Fruit fly (Drosophila melanogaster) whole organism, embryonic: ENCODE results near the gene wapl.

ENCODE experiments used
- B-H1 ChIP-seq: fragments of 200-800 bp; sonication (Bioruptor generic); IDR thresholded peaks from 3 replicates; pipeline ENCODE4 v1.3.6; 2022; ENCODE audit warnings: missing biosample characterization, missing genetic modification characterization
- Bdp1 ChIP-seq: fragments of 200-800 bp; sonication (Bioruptor generic); optimal IDR thresholded peaks from 3 replicates; lab custom pipeline; 2016; ENCODE audit warnings: missing biosample characterization, missing genetic modification characterization
- BtbVII ChIP-seq: fragments of 200-800 bp; sonication (Bioruptor generic); optimal IDR thresholded peaks from 3 replicates; lab custom pipeline; 2017; ENCODE audit warnings: missing biosample characterization, mild to moderate bottlenecking, missing genetic modification characterization
- CG10209 ChIP-seq: fragments of 200-800 bp; sonication (Bioruptor generic); optimal IDR thresholded peaks from 3 replicates; lab custom pipeline; 2017; ENCODE audit warnings: missing biosample characterization, mild to moderate bottlenecking, missing genetic modification characterization, missing genetic modification reagents
- CG11247 ChIP-seq: fragments of 200-800 bp; sonication (Bioruptor generic); IDR thresholded peaks from 2 replicates; pipeline ENCODE4 v1.3.6; 2022; ENCODE audit warnings: missing biosample characterization, missing genetic modification characterization
- CG13775 ChIP-seq: fragments of 200-800 bp; sonication (Bioruptor generic); optimal IDR thresholded peaks from 3 replicates; lab custom pipeline; 2017; ENCODE audit warnings: missing biosample characterization, mild to moderate bottlenecking, missing genetic modification characterization
- CG13894 ChIP-seq: fragments of 200-800 bp; sonication (Bioruptor generic); optimal IDR thresholded peaks from 3 replicates; lab custom pipeline; 2018; ENCODE audit warnings: missing biosample characterization, mild to moderate bottlenecking, missing genetic modification characterization, moderate library complexity
- CG14014 ChIP-seq: fragments of 200-800 bp; sonication (Bioruptor generic); IDR thresholded peaks from 2 replicates; pipeline ENCODE4 v1.3.6; 2022; ENCODE audit warnings: missing biosample characterization, missing genetic modification characterization
- CG14050 ChIP-seq: fragments of 200-800 bp; sonication (Bioruptor generic); IDR thresholded peaks from 3 replicates; pipeline ENCODE4 v1.3.6; 2022; ENCODE audit warnings: missing biosample characterization, missing genetic modification characterization
- CG16779 ChIP-seq: fragments of 200-800 bp; sonication (Bioruptor generic); IDR thresholded peaks from 2 replicates; pipeline ENCODE4 v1.3.6; 2022; ENCODE audit warnings: missing biosample characterization, missing genetic modification characterization
- CG16863 ChIP-seq: fragments of 200-800 bp; sonication (Bioruptor generic); optimal IDR thresholded peaks from 3 replicates; lab custom pipeline; 2016; ENCODE audit warnings: missing biosample characterization, missing genetic modification characterization
- CG17186 ChIP-seq: fragments of 200-800 bp; sonication (Bioruptor generic); optimal IDR thresholded peaks from 3 replicates; lab custom pipeline; 2017; ENCODE audit warnings: missing biosample characterization, missing genetic modification reagents, missing genetic modification characterization
- CG17568 ChIP-seq: fragments of 200-800 bp; sonication (Bioruptor generic); optimal IDR thresholded peaks from 2 replicates; lab custom pipeline; 2018; ENCODE audit warnings: missing biosample characterization, mild to moderate bottlenecking, missing genetic modification characterization, moderate library complexity
- CG18262 ChIP-seq: fragments of 200-800 bp; optimal IDR thresholded peaks from 3 replicates; lab custom pipeline; 2019; ENCODE audit warnings: missing biosample characterization, mild to moderate bottlenecking, missing genetic modification characterization, moderate library complexity
- CG32532 ChIP-seq: fragments of 200-800 bp; sonication (Bioruptor generic); IDR thresholded peaks from 2 replicates; pipeline ENCODE4 v1.3.6; 2022; ENCODE audit warnings: missing biosample characterization, missing genetic modification characterization
- CG4404 ChIP-seq: fragments of 200-800 bp; sonication (Bioruptor generic); IDR thresholded peaks from 2 replicates; pipeline ENCODE4 v1.3.6; 2022; ENCODE audit warnings: missing biosample characterization, missing genetic modification characterization
- CG6689 ChIP-seq: fragments of 200-800 bp; sonication (Bioruptor generic); IDR thresholded peaks from 2 replicates; pipeline ENCODE4 v1.3.6; 2022; ENCODE audit warnings: missing biosample characterization, missing genetic modification characterization
- CG6813 ChIP-seq: fragments of 200-800 bp; sonication (Bioruptor generic); optimal IDR thresholded peaks from 2 replicates; lab custom pipeline; 2017; ENCODE audit warnings: missing biosample characterization, missing genetic modification characterization, mild to moderate bottlenecking, moderate library complexity, missing genetic modification reagents
- CG8359 ChIP-seq: fragments of 200-800 bp; sonication (Bioruptor generic); optimal IDR thresholded peaks from 2 replicates; lab custom pipeline; 2017; ENCODE audit warnings: missing biosample characterization, mild to moderate bottlenecking, missing genetic modification characterization, borderline replicate concordance
- CG8388 ChIP-seq: fragments of 200-800 bp; sonication (Bioruptor generic); optimal IDR thresholded peaks from 2 replicates; lab custom pipeline; 2019; ENCODE audit warnings: missing biosample characterization, mild to moderate bottlenecking, missing genetic modification characterization, moderate library complexity
- CG9876 ChIP-seq: fragments of 200-800 bp; sonication (Bioruptor generic); optimal IDR thresholded peaks from 2 replicates; lab custom pipeline; 2016; ENCODE audit warnings: missing biosample characterization, missing genetic modification characterization
- Camta ChIP-seq: fragments of 200-800 bp; sonication (Bioruptor generic); optimal IDR thresholded peaks from 2 replicates; lab custom pipeline; 2016; ENCODE audit warnings: missing biosample characterization, missing genetic modification characterization
- D19B ChIP-seq: fragments of 200-800 bp; sonication (Bioruptor generic); optimal IDR thresholded peaks from 2 replicates; lab custom pipeline; 2017; ENCODE audit warnings: missing biosample characterization, mild to moderate bottlenecking, missing genetic modification characterization
- Dip3 ChIP-seq: fragments of 200-800 bp; sonication (Bioruptor generic); optimal IDR thresholded peaks from 3 replicates; lab custom pipeline; 2016; ENCODE audit warnings: missing biosample characterization, missing genetic modification characterization
- ERR ChIP-seq: fragments of 200-800 bp; sonication (Bioruptor generic); optimal IDR thresholded peaks from 2 replicates; lab custom pipeline; 2016; ENCODE audit warnings: missing biosample characterization, missing genetic modification characterization
- H15 ChIP-seq: fragments of 200-800 bp; sonication (Bioruptor generic); IDR thresholded peaks from 3 replicates; pipeline ENCODE4 v1.3.6; 2022; ENCODE audit warnings: missing biosample characterization, missing genetic modification characterization
- HLH3B ChIP-seq: fragments of 200-800 bp; sonication (Bioruptor generic); IDR thresholded peaks from 2 replicates; pipeline ENCODE4 v1.3.6; 2022; ENCODE audit warnings: missing biosample characterization, missing genetic modification characterization
- Hr51 ChIP-seq, 2 experiments: fragments of 200-800 bp; sonication (Bioruptor generic); optimal IDR thresholded peaks; 2 replicates in 1 of 2; 3 replicates in 1 of 2; lab custom pipeline; 2016 to 2018; ENCODE audit warnings: missing biosample characterization in 2 of 2, missing genetic modification characterization in 2 of 2, mild to moderate bottlenecking in 1 of 2, moderate library complexity in 1 of 2
- Hsf ChIP-seq: fragments of 200-800 bp; sonication (Bioruptor generic); optimal IDR thresholded peaks from 3 replicates; lab custom pipeline; 2016; ENCODE audit warnings: missing biosample characterization, missing genetic modification characterization
- Jarid2 ChIP-seq: fragments of 200-800 bp; sonication (Bioruptor generic); optimal IDR thresholded peaks from 3 replicates; lab custom pipeline; 2017; ENCODE audit warnings: mild to moderate bottlenecking, missing biosample characterization, missing genetic modification reagents, missing genetic modification characterization
- NFAT ChIP-seq: fragments of 200-800 bp; sonication (Bioruptor generic); IDR thresholded peaks from 2 replicates; pipeline ENCODE4 v1.3.6; 2022; ENCODE audit warnings: missing biosample characterization, missing genetic modification characterization
- aop ChIP-seq: fragments of 200-800 bp; sonication (Bioruptor generic); IDR thresholded peaks from 2 replicates; pipeline ENCODE4 v1.3.6; 2022; ENCODE audit warnings: missing biosample characterization, missing genetic modification characterization
- bcd ChIP-seq: fragments of 200-800 bp; sonication (Bioruptor generic); optimal IDR thresholded peaks from 2 replicates; lab custom pipeline; 2017; ENCODE audit warnings: missing biosample characterization, mild to moderate bottlenecking, missing genetic modification characterization
- br ChIP-seq: fragments of >200 bp; optimal IDR thresholded peaks from 2 replicates; lab custom pipeline; 2017
- bsh ChIP-seq, 2 experiments: fragments of 200-800 bp; sonication (Bioruptor generic); optimal IDR thresholded peaks; 2 replicates each; lab custom pipeline; 2017 to 2018; ENCODE audit warnings: mild to moderate bottlenecking in 2 of 2, missing biosample characterization in 2 of 2, missing genetic modification characterization in 2 of 2, moderate library complexity in 1 of 2
- cwo ChIP-seq: fragments of 200-800 bp; sonication (Bioruptor generic); optimal IDR thresholded peaks from 3 replicates; lab custom pipeline; 2017; ENCODE audit warnings: missing biosample characterization, missing genetic modification characterization, mild to moderate bottlenecking, moderate library complexity, missing genetic modification reagents
- danr ChIP-seq: fragments of 200-800 bp; sonication (Bioruptor generic); IDR thresholded peaks from 2 replicates; pipeline ENCODE4 v1.3.6; 2022; ENCODE audit warnings: missing biosample characterization, missing genetic modification characterization
- dmrt99B ChIP-seq: fragments of 200-800 bp; sonication (Bioruptor generic); optimal IDR thresholded peaks from 2 replicates; lab custom pipeline; 2018; ENCODE audit warnings: missing biosample characterization, mild to moderate bottlenecking, missing genetic modification characterization, moderate library complexity
- dpn ChIP-seq, 2 experiments: fragments of 200-800 bp; sonication (Bioruptor generic); optimal IDR thresholded peaks; 3 replicates each; lab custom pipeline; 2016; ENCODE audit warnings: missing biosample characterization in 2 of 2, missing genetic modification characterization in 2 of 2
- ken ChIP-seq: fragments of 200-800 bp; sonication (Bioruptor generic); IDR thresholded peaks from 3 replicates; pipeline ENCODE4 v1.3.6; 2022; ENCODE audit warnings: missing biosample characterization, missing genetic modification characterization
- lilli ChIP-seq: fragments of 200-800 bp; sonication (Bioruptor generic); optimal IDR thresholded peaks from 3 replicates; lab custom pipeline; 2016; ENCODE audit warnings: missing biosample characterization, missing genetic modification characterization
- lmd ChIP-seq: fragments of 200-800 bp; sonication (Bioruptor generic); IDR thresholded peaks from 2 replicates; pipeline ENCODE4 v1.3.6; 2022; ENCODE audit warnings: missing biosample characterization, missing genetic modification characterization
- mam ChIP-seq: fragments of 200-800 bp; sonication (Bioruptor generic); optimal IDR thresholded peaks from 3 replicates; lab custom pipeline; 2016; ENCODE audit warnings: missing biosample characterization, missing genetic modification characterization
- onecut ChIP-seq: fragments of 200-800 bp; sonication (Bioruptor generic); IDR thresholded peaks from 2 replicates; pipeline ENCODE4 v1.3.6; 2022; ENCODE audit warnings: missing biosample characterization, missing genetic modification characterization
- peb ChIP-seq: fragments of 200-800 bp; sonication (Bioruptor generic); IDR thresholded peaks from 2 replicates; pipeline ENCODE4 v1.3.6; 2022; ENCODE audit warnings: missing biosample characterization, missing genetic modification characterization
- prd ChIP-seq, 3 experiments: fragments of >200 bp in 2 of 3; fragments of 200-800 bp in 1 of 3; sonication (Bioruptor generic) in 1 of 3; optimal IDR thresholded peaks in 2 of 3; IDR thresholded peaks in 1 of 3; 2 replicates in 2 of 3; 3 replicates in 1 of 3; pipeline versions ENCODE4 v1.3.6 to Lab custom; 2017 to 2022; ENCODE audit warnings: missing biosample characterization in 1 of 3, missing genetic modification characterization in 1 of 3
- slp2 ChIP-seq: fragments of 200-800 bp; sonication (Bioruptor generic); optimal IDR thresholded peaks from 2 replicates; lab custom pipeline; 2016; ENCODE audit warnings: missing biosample characterization, missing genetic modification characterization

The wapl gene

DNA sequence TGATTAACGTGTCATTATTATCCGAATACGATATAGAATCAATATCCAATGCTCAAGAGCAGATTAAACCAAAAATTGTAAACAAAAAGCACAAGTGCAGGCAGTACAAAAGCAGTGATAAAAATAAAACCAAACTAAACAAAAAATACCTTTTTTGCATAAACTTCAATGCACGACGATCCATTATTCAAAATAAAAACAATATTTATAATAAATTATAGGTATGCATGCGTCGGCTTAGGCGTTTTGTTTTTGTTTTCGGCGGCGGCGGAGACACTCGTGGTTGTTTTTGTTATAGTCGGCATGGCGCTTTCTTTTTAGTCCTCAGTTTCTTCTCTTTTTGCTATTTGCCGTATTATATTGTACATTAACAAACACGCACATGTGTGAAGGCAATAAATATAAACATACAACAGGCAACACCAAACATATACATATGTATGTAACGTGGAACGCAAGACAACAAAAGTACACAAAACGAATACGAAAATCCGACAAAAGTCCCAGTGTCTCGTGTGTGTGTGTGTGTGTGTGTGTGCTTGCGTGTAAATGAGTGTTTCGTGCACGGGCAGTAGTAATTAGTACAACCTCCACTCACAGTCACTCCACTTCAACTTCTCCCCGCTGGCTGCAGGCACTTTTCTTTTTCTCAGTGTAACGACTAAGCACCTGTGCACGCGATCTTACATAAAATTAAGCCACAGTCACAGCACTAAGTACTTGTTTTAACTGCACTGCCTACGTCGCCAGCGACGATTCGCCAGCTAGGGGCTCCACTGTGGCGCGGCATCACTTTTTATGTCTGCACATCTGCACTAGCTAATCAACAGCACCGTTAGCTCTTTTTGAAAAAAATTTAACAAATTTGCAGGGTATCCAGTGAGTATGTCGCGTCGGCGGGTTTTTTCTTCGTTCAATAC lies 22.7 kb downstream of the wapl start (continued):
- TF ChIP-seq B-H1 (GFP tag; lab: Robert Waterston, UW): peak; percentile 11; the same call in 1 of the 3 replicates
- peak; percentile 39 for TF ChIP-seq lilli (GFP tag; lab: Kevin White, UChicago)
- peak; percentile 30 for TF ChIP-seq CG16863 (GFP tag; lab: Kevin White, UChicago)
- peak; percentile 57 for TF ChIP-seq CG32532 (GFP tag; lab: Robert Waterston, UW)
- TF ChIP-seq CG6813 (GFP tag; lab: Kevin White, UChicago): no peak
- TF ChIP-seq CG14014 (GFP tag; lab: Robert Waterston, UW): 0 out of 2 replicates have a peak, but pooled peaks have one; percentile 7
- peak; percentile 60 for TF ChIP-seq Jarid2
- peak; percentile 3 for TF ChIP-seq CG10209 (GFP tag; lab: Kevin White, UChicago)
- TF ChIP-seq CG18262 (tag; lab: Kevin White, UChicago): peak; percentile 6
- TF ChIP-seq Hsf (GFP tag; lab: Kevin White, UChicago): peak; percentile 42
- TF ChIP-seq CG13894 (tag; lab: Kevin White, UChicago): no peak
- TF ChIP-seq CG16779 (GFP tag; lab: Robert Waterston, UW): no peak
- TF ChIP-seq H15: 0 out of 3 replicates have a peak, but pooled peaks have one; percentile 18
- TF ChIP-seq CG6689 (GFP tag; lab: Robert Waterston, UW): peak; percentile 37; the same call in 1 of the 2 replicates
- TF ChIP-seq ERR: peak; percentile 22
- TF ChIP-seq danr (GFP tag; lab: Robert Waterston, UW): no peak
- peak; percentile 58 for TF ChIP-seq bcd (GFP tag; lab: Kevin White, UChicago)
- TF ChIP-seq D19B (GFP tag; lab: Kevin White, UChicago): peak; percentile 69
- TF ChIP-seq dpn (GFP tag; optimal IDR thresholded peaks at IDR 0.05; lab: Kevin White, UChicago): peak; percentile 12 to 53
- TF ChIP-seq onecut (GFP tag; lab: Robert Waterston, UW): no peak
- peak in 1 of 2 experiments; percentile 34 for TF ChIP-seq Hr51 (GFP tag; optimal IDR thresholded peaks at IDR 0.05; lab: Kevin White, UChicago)
- peak; percentile 10 for TF ChIP-seq CG8359 (GFP tag; lab: Kevin White, UChicago)
- no peak for TF ChIP-seq prd (optimal IDR thresholded peaks at IDR 0.05; lab: Kevin White, UChicago)
- TF ChIP-seq prd (GFP tag; IDR thresholded peaks at IDR 0.05; lab: Robert Waterston, UW): peak; percentile 65; the same call in 2 of the 3 replicates
- peak; percentile 62 for TF ChIP-seq lmd (GFP tag; lab: Robert Waterston, UW)
- peak; percentile 47; the same call in 1 of the 3 replicates for TF ChIP-seq CG14050
- TF ChIP-seq CG8388: peak; percentile 3
- no peak for TF ChIP-seq CG17568 (GFP tag; lab: Kevin White, UChicago)
- 0 out of 3 replicates have a peak, but pooled peaks have one; percentile 39 for TF ChIP-seq ken (GFP tag; lab: Robert Waterston, UW)
- TF ChIP-seq CG9876 (GFP tag; lab: Kevin White, UChicago): no peak
- TF ChIP-seq CG17186 (GFP tag; lab: Kevin White, UChicago): no peak
- 0 out of 2 replicates have a peak, but pooled peaks have one; percentile 28 for TF ChIP-seq HLH3B (GFP tag; lab: Robert Waterston, UW)
- TF ChIP-seq bsh (GFP tag; optimal IDR thresholded peaks at IDR 0.05; lab: Kevin White, UChicago): peak in 1 of 2 experiments; percentile 18
- TF ChIP-seq NFAT: 0 out of 2 replicates have a peak, but pooled peaks have one; percentile 22
- peak; percentile 52 for TF ChIP-seq CG4404 (GFP tag; lab: Robert Waterston, UW)
- peak; percentile 50 for TF ChIP-seq slp2 (GFP tag; lab: Kevin White, UChicago)
- peak; percentile 41 for TF ChIP-seq Dip3 (GFP tag; lab: Kevin White, UChicago)
- TF ChIP-seq dmrt99B (tag; lab: Kevin White, UChicago): peak; percentile 46
- no peak; the same call in 1 of the 2 replicates for TF ChIP-seq aop (GFP tag; lab: Robert Waterston, UW)
- no peak for TF ChIP-seq BtbVII (GFP tag; lab: Kevin White, UChicago)
- TF ChIP-seq CG11247: peak; percentile 43
- TF ChIP-seq CG13775 (GFP tag; lab: Kevin White, UChicago): peak; percentile 57
- no peak for TF ChIP-seq Camta (GFP tag; lab: Kevin White, UChicago)
- peak; percentile 30 for TF ChIP-seq mam (GFP tag; lab: Kevin White, UChicago)
- peak; percentile 66 for TF ChIP-seq cwo (GFP tag; lab: Kevin White, UChicago)
- TF ChIP-seq peb: no peak
- TF ChIP-seq br (lab: Kevin White, UChicago): no peak
- TF ChIP-seq Bdp1 (GFP tag; lab: Kevin White, UChicago): no peak
